Worm (Caenorhabditis elegans) whole organism, L1 larva: ENCODE measurements around the gene C01B9.4.

Experiments used
- F16B12.6 ChIP-seq: fragments of 150-350 bp; optimal IDR thresholded peaks from 2 replicates; lab custom pipeline; 2014; ENCODE audit warnings: missing biosample characterization, missing genetic modification characterization
- aha-1 ChIP-seq: fragments of 150-350 bp; optimal IDR thresholded peaks from 2 replicates; lab custom pipeline; 2014; ENCODE audit warnings: missing biosample characterization, missing genetic modification characterization
- aly-2 ChIP-seq: fragments of 150-350 bp; optimal IDR thresholded peaks from 2 replicates; lab custom pipeline; 2014; ENCODE audit warnings: missing biosample characterization, missing genetic modification characterization
- blmp-1 ChIP-seq: fragments of 150-350 bp; optimal IDR thresholded peaks from 2 replicates; lab custom pipeline; 2014; ENCODE audit warnings: missing biosample characterization, missing genetic modification characterization
- ceh-8 ChIP-seq: fragments of 200-800 bp; sonication (Bioruptor generic); optimal IDR thresholded peaks from 2 replicates; lab custom pipeline; 2018; ENCODE audit warnings: mild to moderate bottlenecking, missing genetic modification characterization, moderate library complexity, missing compliant biosample characterization
- ces-1 ChIP-seq: fragments of 150-350 bp; optimal IDR thresholded peaks from 2 replicates; lab custom pipeline; 2014; ENCODE audit warnings: missing biosample characterization, missing genetic modification reagents, missing genetic modification characterization
- dpl-1 ChIP-seq, 3 experiments: fragments of 150-350 bp in 2 of 3; sonication (generic microtip) in 1 of 3; optimal IDR thresholded peaks; 2 replicates each; lab custom pipeline; 2014 to 2017; ENCODE audit warnings: missing biosample characterization in 3 of 3, missing genetic modification characterization in 3 of 3, missing genetic modification reagents in 3 of 3
- dsc-1 ChIP-seq: sonication (generic microtip); optimal IDR thresholded peaks from 2 replicates; lab custom pipeline; 2016; ENCODE audit warnings: mild to moderate bottlenecking, missing genetic modification characterization, missing compliant biosample characterization
- efl-1 ChIP-seq, 4 experiments: fragments of 150-350 bp; optimal IDR thresholded peaks in 3 of 4; peaks in 1 of 4; 1 replicate in 1 of 4; 2 replicates in 3 of 4; lab custom pipeline; 2014; ENCODE audit warnings: missing biosample characterization in 2 of 4, missing genetic modification characterization in 2 of 4, missing genetic modification reagents in 2 of 4
- egl-13 ChIP-seq: sonication (generic microtip); optimal IDR thresholded peaks from 2 replicates; lab custom pipeline; 2016; ENCODE audit warnings: missing genotype, missing genetic modification reagents, missing genetic modification characterization, missing compliant biosample characterization
- elt-2 ChIP-seq: sonication (generic microtip); optimal IDR thresholded peaks from 2 replicates; lab custom pipeline; 2016; ENCODE audit warnings: missing genetic modification characterization, mild to moderate bottlenecking, inconsistent platforms, missing compliant biosample characterization, missing genetic modification reagents
- elt-3 ChIP-seq, 6 experiments: fragments of 150-350 bp in 1 of 6; sonication (generic microtip); optimal IDR thresholded peaks; 2 replicates each; lab custom pipeline; 2017 to 2018; ENCODE audit warnings: missing biosample characterization in 6 of 6, missing genetic modification characterization in 6 of 6, inconsistent platforms in 1 of 6
- ets-5 ChIP-seq: fragments of 200-800 bp; sonication (Bioruptor generic); IDR thresholded peaks from 2 replicates; pipeline ENCODE4 v1.3.6; 2022; ENCODE audit warnings: missing genetic modification characterization, missing compliant biosample characterization
- fkh-10 ChIP-seq: sonication (generic microtip); optimal IDR thresholded peaks from 2 replicates; lab custom pipeline; 2017; ENCODE audit warnings: missing biosample characterization, missing genetic modification reagents, missing genetic modification characterization
- fkh-8 ChIP-seq: sonication (generic microtip); optimal IDR thresholded peaks from 2 replicates; lab custom pipeline; 2016; ENCODE audit warnings: mild to moderate bottlenecking, missing genetic modification characterization, missing compliant biosample characterization
- irx-1 ChIP-seq: sonication (generic microtip); optimal IDR thresholded peaks from 2 replicates; lab custom pipeline; 2016; ENCODE audit warnings: missing genetic modification characterization, missing compliant biosample characterization
- isw-1 ChIP-seq: fragments of 200-800 bp; sonication (Bioruptor generic); IDR thresholded peaks from 2 replicates; pipeline ENCODE4 v1.3.6; 2022; ENCODE audit warnings: missing genetic modification characterization, missing compliant biosample characterization
- jun-1 ChIP-seq: fragments of 150-350 bp; optimal IDR thresholded peaks from 2 replicates; lab custom pipeline; 2014; ENCODE audit warnings: missing biosample characterization, missing genetic modification reagents, missing genetic modification characterization
- lin-14 ChIP-seq: fragments of 200-800 bp; sonication (Bioruptor generic); optimal IDR thresholded peaks from 2 replicates; lab custom pipeline; 2018; ENCODE audit warnings: mild to moderate bottlenecking, missing genetic modification characterization, moderate library complexity, missing compliant biosample characterization
- lin-15B ChIP-seq: fragments of 150-350 bp; sonication (generic microtip); optimal IDR thresholded peaks from 3 replicates; lab custom pipeline; 2014; ENCODE audit warnings: missing biosample characterization, missing genetic modification characterization
- lin-35 ChIP-seq, 2 experiments: fragments of 150-350 bp; optimal IDR thresholded peaks; 2 replicates each; lab custom pipeline; 2014; ENCODE audit warnings: missing biosample characterization in 2 of 2, missing genetic modification characterization in 2 of 2, missing genetic modification reagents in 2 of 2
- lin-39 ChIP-seq: fragments of 150-350 bp; optimal IDR thresholded peaks from 2 replicates; lab custom pipeline; 2014; ENCODE audit warnings: missing biosample characterization, missing genetic modification reagents, missing genetic modification characterization
- lsy-2 ChIP-seq, 2 experiments: fragments of 150-350 bp; optimal IDR thresholded peaks; 2 replicates each; lab custom pipeline; 2014; ENCODE audit warnings: missing biosample characterization in 2 of 2, missing genetic modification characterization in 2 of 2
- mab-9 ChIP-seq: fragments of 200-800 bp; sonication (Bioruptor generic); IDR thresholded peaks from 2 replicates; pipeline ENCODE4 v1.3.6; 2022; ENCODE audit warnings: missing genetic modification reagents, missing genetic modification characterization, missing compliant biosample characterization
- mdl-1 ChIP-seq, 2 experiments: fragments of 150-350 bp; optimal IDR thresholded peaks; 2 replicates each; lab custom pipeline; 2014 to 2017; ENCODE audit warnings: missing biosample characterization in 2 of 2, missing genetic modification characterization in 2 of 2, inconsistent platforms in 1 of 2
- mef-2 ChIP-seq: fragments of 150-350 bp; optimal IDR thresholded peaks from 2 replicates; lab custom pipeline; 2014; ENCODE audit warnings: missing biosample characterization, missing genetic modification characterization
- mep-1 ChIP-seq: fragments of 150-350 bp; optimal IDR thresholded peaks from 2 replicates; lab custom pipeline; 2014; ENCODE audit warnings: missing biosample characterization, missing genetic modification characterization
- nhr-11 ChIP-seq: fragments of 150-350 bp; optimal IDR thresholded peaks from 2 replicates; lab custom pipeline; 2014; ENCODE audit warnings: missing biosample characterization, missing genetic modification characterization
- nhr-12 ChIP-seq: sonication (generic microtip); optimal IDR thresholded peaks from 2 replicates; lab custom pipeline; 2017; ENCODE audit warnings: missing biosample characterization, missing genetic modification characterization
- nhr-19 ChIP-seq: fragments of 200-800 bp; sonication (Bioruptor generic); conservative IDR thresholded peaks from 2 replicates; pipeline ENCODE4 v1.3.6; 2022; ENCODE audit warnings: missing genetic modification characterization, missing compliant biosample characterization
- nhr-20 ChIP-seq: sonication (generic microtip); optimal IDR thresholded peaks from 2 replicates; lab custom pipeline; 2016; ENCODE audit warnings: mild to moderate bottlenecking, missing genetic modification characterization, missing compliant biosample characterization
- nhr-237 ChIP-seq: fragments of 150-350 bp; optimal IDR thresholded peaks from 2 replicates; lab custom pipeline; 2014; ENCODE audit warnings: missing biosample characterization, missing genetic modification characterization
- nhr-28 ChIP-seq: fragments of 150-350 bp; optimal IDR thresholded peaks from 2 replicates; lab custom pipeline; 2014; ENCODE audit warnings: missing biosample characterization, missing genetic modification characterization
- nhr-71 ChIP-seq: sonication (generic microtip); optimal IDR thresholded peaks from 2 replicates; lab custom pipeline; 2016; ENCODE audit warnings: mild to moderate bottlenecking, missing genetic modification characterization, moderate library complexity, missing compliant biosample characterization
- nhr-77 ChIP-seq: fragments of 150-350 bp; optimal IDR thresholded peaks from 2 replicates; lab custom pipeline; 2014; ENCODE audit warnings: missing biosample characterization, missing genetic modification characterization
- nhr-85 ChIP-seq: sonication (generic microtip); peaks from one replicate; lab custom pipeline; 2016; ENCODE audit warnings: missing genetic modification characterization, inconsistent platforms, missing compliant biosample characterization
- rnt-1 ChIP-seq: sonication (generic microtip); optimal IDR thresholded peaks from 2 replicates; lab custom pipeline; 2016; ENCODE audit warnings: mild to moderate bottlenecking, missing genetic modification characterization, moderate library complexity, missing compliant biosample characterization
- skn-1 ChIP-seq: fragments of 150-350 bp; optimal IDR thresholded peaks from 2 replicates; lab custom pipeline; 2014; ENCODE audit warnings: missing biosample characterization, missing genetic modification characterization
- sox-4 ChIP-seq: sonication (generic microtip); optimal IDR thresholded peaks from 2 replicates; lab custom pipeline; 2016; ENCODE audit warnings: missing genetic modification characterization, missing compliant biosample characterization
- sup-37 ChIP-seq: fragments of 200-800 bp; sonication (Bioruptor generic); optimal IDR thresholded peaks from 2 replicates; lab custom pipeline; 2018; ENCODE audit warnings: mild to moderate bottlenecking, missing genetic modification characterization, missing compliant biosample characterization
- swsn-7 ChIP-seq: sonication (generic microtip); optimal IDR thresholded peaks from 2 replicates; lab custom pipeline; 2016; ENCODE audit warnings: missing genetic modification characterization, missing compliant biosample characterization
- tlp-1 ChIP-seq: fragments of 150-350 bp; optimal IDR thresholded peaks from 2 replicates; lab custom pipeline; 2014; ENCODE audit warnings: missing biosample characterization, missing genetic modification characterization
- unc-130 ChIP-seq: fragments of 150-350 bp; optimal IDR thresholded peaks from 2 replicates; lab custom pipeline; 2017; ENCODE audit warnings: missing biosample characterization, missing genetic modification characterization, inconsistent platforms
- unc-62 ChIP-seq: fragments of 150-350 bp; optimal IDR thresholded peaks from 2 replicates; lab custom pipeline; 2014; ENCODE audit warnings: missing biosample characterization, missing genetic modification reagents, missing genetic modification characterization
- unc-86 ChIP-seq: sonication (generic microtip); optimal IDR thresholded peaks from 2 replicates; lab custom pipeline; 2016; ENCODE audit warnings: missing genetic modification characterization, missing compliant biosample characterization
- unc-98 ChIP-seq: fragments of 200-800 bp; sonication (Bioruptor generic); IDR thresholded peaks from 2 replicates; pipeline ENCODE4 v1.3.6; 2022; ENCODE audit warnings: missing genetic modification characterization, missing compliant biosample characterization
- xbp-1 ChIP-seq: sonication (generic microtip); optimal IDR thresholded peaks from 2 replicates; lab custom pipeline; 2016; ENCODE audit warnings: missing genetic modification characterization, missing compliant biosample characterization
- zip-4 ChIP-seq: fragments of 200-800 bp; sonication (Bioruptor generic); optimal IDR thresholded peaks from 2 replicates; lab custom pipeline; 2018; ENCODE audit warnings: mild to moderate bottlenecking, missing genetic modification characterization, moderate library complexity, missing compliant biosample characterization
- ztf-11 ChIP-seq, 2 experiments: sonication (generic microtip); optimal IDR thresholded peaks; 2 replicates each; lab custom pipeline; 2016 to 2017; ENCODE audit warnings: missing genetic modification characterization in 2 of 2, missing biosample characterization in 1 of 2, missing compliant biosample characterization in 1 of 2
- ztf-4 ChIP-seq: fragments of 150-350 bp; optimal IDR thresholded peaks from 2 replicates; lab custom pipeline; 2014; ENCODE audit warnings: missing biosample characterization, missing genetic modification characterization

The C01B9.4 gene

ce11 chrII:13739423-13739822 lies 44.4 kb downstream of the C01B9.4 start:
- TF ChIP-seq unc-86 (tag; lab: Kevin White, UChicago) (no peak), sup-37 (no peak), unc-130 (tag; lab: Kevin White, UChicago) (peak; percentile 0), mep-1 (peak; percentile 42), nhr-77 (tag; lab: Kevin White, UChicago) (peak; percentile 29), lin-35 (GFP tag; optimal IDR thresholded peaks at IDR 0.05; lab: Kevin White, UChicago) (peak; percentile 2 to 17), mab-9 (GFP tag; lab: Robert Waterston, UW) (no peak), lsy-2 (tag; optimal IDR thresholded peaks at IDR 0.05; lab: Kevin White, UChicago) (peak in 1 of 2 experiments; percentile 34), ztf-4 (no peak), efl-1 (optimal IDR thresholded peaks at IDR 0.05; lab: Kevin White, UChicago) (peak; percentile 11 to 13), efl-1 (GFP tag; optimal IDR thresholded peaks at IDR 0.05 in 1 of 2; lab: Kevin White, UChicago) (no peak), nhr-19 (GFP tag; lab: Robert Waterston, UW) (no peak), nhr-85 (tag; lab: Kevin White, UChicago) (peak; percentile 11), dpl-1 (GFP tag; optimal IDR thresholded peaks at IDR 0.05; lab: Kevin White, UChicago) (peak in 1 of 3 experiments; percentile 16)

ce11 chrII:13737751-13738525 lies 45.8 kb downstream of the C01B9.4 start:
- TF ChIP-seq xbp-1 (no peak), isw-1 (GFP tag; lab: Robert Waterston, UW) (no peak), lin-39 (tag; lab: Kevin White, UChicago) (no peak), nhr-12 (tag; lab: Kevin White, UChicago) (no peak), rnt-1 (tag; lab: Kevin White, UChicago) (no peak), lsy-2 (tag; optimal IDR thresholded peaks at IDR 0.05; lab: Kevin White, UChicago) (no peak), dsc-1 (tag; lab: Kevin White, UChicago) (no peak), aha-1 (tag; lab: Kevin White, UChicago) (no peak), unc-98 (GFP tag; lab: Robert Waterston, UW) (no peak), mab-9 (GFP tag; lab: Robert Waterston, UW) (no peak), nhr-237 (no peak), blmp-1 (tag; lab: Kevin White, UChicago) (peak; percentile 75), F16B12.6 (tag; lab: Kevin White, UChicago) (no peak), tlp-1 (tag; lab: Kevin White, UChicago) (no peak), sox-4 (tag; lab: Kevin White, UChicago) (no peak), jun-1 (no peak), elt-3 (tag; optimal IDR thresholded peaks at IDR 0.05; lab: Kevin White, UChicago) (peak in 2 of 6 experiments; percentile 58 to 87), nhr-20 (tag; lab: Kevin White, UChicago) (peak; percentile 50), ztf-11 (tag; optimal IDR thresholded peaks at IDR 0.05; lab: Kevin White, UChicago) (no peak), swsn-7 (tag; lab: Kevin White, UChicago) (no peak), fkh-8 (no peak), nhr-11 (tag; lab: Kevin White, UChicago) (no peak), mef-2 (tag; lab: Kevin White, UChicago) (no peak), nhr-71 (tag; lab: Kevin White, UChicago) (peak; percentile 58), ets-5 (GFP tag; lab: Robert Waterston, UW) (no peak), nhr-77 (tag; lab: Kevin White, UChicago) (no peak), unc-62 (GFP tag; lab: Kevin White, UChicago) (no peak), lin-15B (tag; lab: Kevin White, UChicago) (no peak), irx-1 (no peak), ceh-8 (no peak), zip-4 (GFP tag; lab: Kevin White, UChicago) (no peak), elt-2 (peak; percentile 84), aly-2 (tag; lab: Kevin White, UChicago) (no peak), fkh-10 (GFP tag; lab: Kevin White, UChicago) (no peak), ces-1 (GFP tag; lab: Kevin White, UChicago) (no peak), nhr-28 (tag; lab: Kevin White, UChicago) (no peak), egl-13 (tag; lab: Kevin White, UChicago) (no peak), skn-1 (tag; lab: Kevin White, UChicago) (no peak), mdl-1 (tag; optimal IDR thresholded peaks at IDR 0.05; lab: Kevin White, UChicago) (peak in 1 of 2 experiments; percentile 66), lin-14 (GFP tag; lab: Kevin White, UChicago) (peak; percentile 66)
